Worm (Caenorhabditis elegans) whole organism, late embryonic: ENCODE results near the gene ttb-1.
A peak's percentile ranks its signal among the peaks of the same experiment; 100 is the strongest.

Experiments used
- K09A11.1 ChIP-seq: sonication (generic microtip); optimal IDR thresholded peaks from 2 replicates; lab custom pipeline; 2017; ENCODE audit warnings: antibody characterized with exemption, mild to moderate bottlenecking, missing genetic modification characterization, missing compliant biosample characterization; ENCODE audit not compliant: insufficient read depth
- T23F11.4 ChIP-seq: fragments of 200-800 bp; sonication (Bioruptor generic); optimal IDR thresholded peaks from 2 replicates; lab custom pipeline; 2018; ENCODE audit warnings: mild to moderate bottlenecking, missing genetic modification characterization, missing compliant biosample characterization
- ama-1 ChIP-seq: fragments of 150-350 bp; optimal IDR thresholded peaks from 2 replicates; lab custom pipeline; 2014
- ceh-14 ChIP-seq: sonication (generic microtip); optimal IDR thresholded peaks from 2 replicates; lab custom pipeline; 2016; ENCODE audit warnings: missing genotype, missing genetic modification characterization, missing compliant biosample characterization
- ceh-18 ChIP-seq: sonication (generic microtip); optimal IDR thresholded peaks from 2 replicates; lab custom pipeline; 2016; ENCODE audit warnings: missing genetic modification characterization, missing compliant biosample characterization
- ceh-19 ChIP-seq: fragments of 200-800 bp; sonication (Bioruptor generic); optimal IDR thresholded peaks from 2 replicates; lab custom pipeline; 2018; ENCODE audit warnings: mild to moderate bottlenecking, missing genetic modification characterization, missing compliant biosample characterization
- ceh-2 ChIP-seq: sonication (generic microtip); optimal IDR thresholded peaks from 2 replicates; lab custom pipeline; 2016; ENCODE audit warnings: missing genotype, missing genetic modification characterization, missing compliant biosample characterization
- ceh-22 ChIP-seq: sonication (generic microtip); optimal IDR thresholded peaks from 2 replicates; lab custom pipeline; 2017; ENCODE audit warnings: missing biosample characterization, missing genetic modification characterization
- ceh-30 ChIP-seq: fragments of 150-350 bp; optimal IDR thresholded peaks from 2 replicates; lab custom pipeline; 2014; ENCODE audit warnings: missing biosample characterization, missing genetic modification characterization
- ceh-31 ChIP-seq: sonication (generic microtip); optimal IDR thresholded peaks from 2 replicates; lab custom pipeline; 2016; ENCODE audit warnings: missing genetic modification characterization, missing compliant biosample characterization
- ceh-34 ChIP-seq: sonication (generic microtip); optimal IDR thresholded peaks from 2 replicates; lab custom pipeline; 2016; ENCODE audit warnings: mild to moderate bottlenecking, missing genetic modification characterization, missing compliant biosample characterization
- ceh-45 ChIP-seq: fragments of 200-800 bp; sonication (Bioruptor generic); IDR thresholded peaks from 2 replicates; pipeline ENCODE4 v1.3.6; 2022; ENCODE audit warnings: missing genetic modification reagents, missing genetic modification characterization, missing compliant biosample characterization
- ceh-9 ChIP-seq: sonication (generic microtip); optimal IDR thresholded peaks from 2 replicates; lab custom pipeline; 2016; ENCODE audit warnings: mild to moderate bottlenecking, missing genetic modification characterization, inconsistent platforms, missing compliant biosample characterization
- elt-2 ChIP-seq: sonication (generic microtip); optimal IDR thresholded peaks from 2 replicates; lab custom pipeline; 2016; ENCODE audit warnings: missing genetic modification reagents, missing genetic modification characterization, missing compliant biosample characterization
- elt-4 ChIP-seq: sonication (generic microtip); optimal IDR thresholded peaks from 2 replicates; lab custom pipeline; 2016; ENCODE audit warnings: missing genetic modification characterization, missing compliant biosample characterization
- ets-4 ChIP-seq: sonication (generic microtip); optimal IDR thresholded peaks from 2 replicates; lab custom pipeline; 2016; ENCODE audit warnings: missing genetic modification characterization, missing compliant biosample characterization
- fax-1 ChIP-seq: sonication (generic microtip); optimal IDR thresholded peaks from 2 replicates; lab custom pipeline; 2016; ENCODE audit warnings: missing genotype, missing genetic modification characterization, missing compliant biosample characterization
- fkh-6 ChIP-seq: sonication (generic microtip); optimal IDR thresholded peaks from 2 replicates; lab custom pipeline; 2016; ENCODE audit warnings: missing genetic modification characterization, missing compliant biosample characterization
- gmeb-2 ChIP-seq: sonication (generic microtip); optimal IDR thresholded peaks from 2 replicates; lab custom pipeline; 2016; ENCODE audit warnings: missing genetic modification characterization, inconsistent platforms, missing compliant biosample characterization
- hlh-13 ChIP-seq: fragments of 200-800 bp; sonication (Bioruptor generic); optimal IDR thresholded peaks from 2 replicates; lab custom pipeline; 2018; ENCODE audit warnings: mild to moderate bottlenecking, missing genetic modification characterization, missing compliant biosample characterization
- hlh-30 ChIP-seq: sonication (generic microtip); optimal IDR thresholded peaks from 2 replicates; lab custom pipeline; 2017; ENCODE audit warnings: antibody characterized with exemption, missing genetic modification characterization, missing compliant biosample characterization; ENCODE audit not compliant: insufficient read depth
- lim-6 ChIP-seq: sonication (generic microtip); optimal IDR thresholded peaks from 2 replicates; lab custom pipeline; 2016; ENCODE audit warnings: missing genetic modification characterization, missing compliant biosample characterization
- lin-11 ChIP-seq: fragments of 200-800 bp; sonication (Bioruptor generic); optimal IDR thresholded peaks from 2 replicates; lab custom pipeline; 2018; ENCODE audit warnings: mild to moderate bottlenecking, missing genetic modification characterization, missing compliant biosample characterization
- mec-3 ChIP-seq: sonication (generic microtip); optimal IDR thresholded peaks from 2 replicates; lab custom pipeline; 2016; ENCODE audit warnings: borderline replicate concordance, missing genetic modification characterization, missing compliant biosample characterization
- nfya-1 ChIP-seq: sonication (generic microtip); optimal IDR thresholded peaks from 2 replicates; lab custom pipeline; 2017; ENCODE audit warnings: missing genetic modification characterization, mild to moderate bottlenecking, missing compliant biosample characterization, antibody characterized with exemption, moderate library complexity
- nhr-11 ChIP-seq: fragments of 150-350 bp; optimal IDR thresholded peaks from 2 replicates; lab custom pipeline; 2014; ENCODE audit warnings: missing biosample characterization, missing genetic modification characterization
- nhr-232 ChIP-seq: sonication (generic microtip); optimal IDR thresholded peaks from 2 replicates; lab custom pipeline; 2016; ENCODE audit warnings: missing genetic modification characterization, missing compliant biosample characterization
- pat-9 ChIP-seq: fragments of 200-800 bp; sonication (Bioruptor generic); optimal IDR thresholded peaks from 2 replicates; lab custom pipeline; 2018; ENCODE audit warnings: mild to moderate bottlenecking, missing genetic modification characterization, moderate library complexity, missing compliant biosample characterization
- pax-1 ChIP-seq: fragments of 150-350 bp; optimal IDR thresholded peaks from 2 replicates; lab custom pipeline; 2014; ENCODE audit warnings: missing biosample characterization, missing genetic modification characterization
- pha-2 ChIP-seq: sonication (generic microtip); optimal IDR thresholded peaks from 2 replicates; lab custom pipeline; 2017; ENCODE audit warnings: mild to moderate bottlenecking, missing genetic modification characterization, missing compliant biosample characterization
- pha-4 ChIP-seq: fragments of 150-350 bp; optimal IDR thresholded peaks from 2 replicates; lab custom pipeline; 2018; ENCODE audit warnings: missing biosample characterization, missing genetic modification reagents, missing genetic modification characterization
- pqm-1 ChIP-seq: sonication (generic microtip); optimal IDR thresholded peaks from 2 replicates; lab custom pipeline; 2016; ENCODE audit warnings: missing genetic modification characterization, missing compliant biosample characterization
- pros-1 ChIP-seq: fragments of 150-350 bp; optimal IDR thresholded peaks from 2 replicates; lab custom pipeline; 2014; ENCODE audit warnings: missing biosample characterization, missing genetic modification reagents, missing genetic modification characterization
- ref-2 ChIP-seq: sonication (generic microtip); optimal IDR thresholded peaks from 2 replicates; lab custom pipeline; 2016; ENCODE audit warnings: missing genetic modification characterization, missing compliant biosample characterization
- rnt-1 ChIP-seq: sonication (generic microtip); optimal IDR thresholded peaks from 2 replicates; lab custom pipeline; 2016; ENCODE audit warnings: missing genetic modification characterization, missing compliant biosample characterization
- sdc-2 ChIP-seq: sonication (generic microtip); optimal IDR thresholded peaks from 2 replicates; lab custom pipeline; 2016; ENCODE audit warnings: missing genotype, missing genetic modification characterization, missing compliant biosample characterization
- sox-4 ChIP-seq: sonication (generic microtip); optimal IDR thresholded peaks from 2 replicates; lab custom pipeline; 2017; ENCODE audit warnings: mild to moderate bottlenecking, missing genetic modification characterization, inconsistent platforms, missing compliant biosample characterization
- syd-9 ChIP-seq: sonication (generic microtip); optimal IDR thresholded peaks from 2 replicates; lab custom pipeline; 2016; ENCODE audit warnings: mild to moderate bottlenecking, missing genetic modification characterization, moderate library complexity, missing compliant biosample characterization
- tbx-2 ChIP-seq: sonication (generic microtip); optimal IDR thresholded peaks from 2 replicates; lab custom pipeline; 2016; ENCODE audit warnings: missing genetic modification characterization, missing compliant biosample characterization
- tbx-7 ChIP-seq: sonication (generic microtip); optimal IDR thresholded peaks from 2 replicates; lab custom pipeline; 2016; ENCODE audit warnings: missing genotype, missing genetic modification characterization, missing compliant biosample characterization
- ttx-3 ChIP-seq: sonication (generic microtip); optimal IDR thresholded peaks from 2 replicates; lab custom pipeline; 2016; ENCODE audit warnings: missing genetic modification reagents, missing genetic modification characterization, missing compliant biosample characterization
- unc-3 ChIP-seq, 2 experiments: fragments of 200-800 bp in 1 of 2; sonication (Bioruptor generic) in 1 of 2; sonication (generic microtip) in 1 of 2; conservative IDR thresholded peaks in 1 of 2; optimal IDR thresholded peaks in 1 of 2; 2 replicates each; pipeline versions ENCODE4 v1.3.6 to Lab custom; 2016 to 2022; ENCODE audit warnings: missing compliant biosample characterization in 2 of 2, missing genetic modification characterization in 2 of 2, missing genetic modification reagents in 1 of 2
- unc-55 ChIP-seq: sonication (generic microtip); optimal IDR thresholded peaks from 2 replicates; lab custom pipeline; 2017; ENCODE audit warnings: missing biosample characterization, missing genetic modification reagents, missing genetic modification characterization
- unc-86 ChIP-seq: sonication (generic microtip); optimal IDR thresholded peaks from 2 replicates; lab custom pipeline; 2016; ENCODE audit warnings: missing genetic modification characterization, missing compliant biosample characterization
- ztf-16 ChIP-seq: sonication (generic microtip); optimal IDR thresholded peaks from 2 replicates; lab custom pipeline; 2017; ENCODE audit warnings: missing genetic modification characterization, missing compliant biosample characterization

The ttb-1 gene

ce11 chrV:151310-151709 is 5.3 kb upstream of the ttb-1 start, which contains the start of gene W03F9.4:
Gene W03F9.4, minus strand, starts transcription at chrV:151388.
- no peak for TF ChIP-seq ceh-31 (tag; lab: Kevin White, UChicago)
- TF ChIP-seq tbx-2 (tag; lab: Kevin White, UChicago): no peak
- TF ChIP-seq nhr-11: no peak
- TF ChIP-seq ceh-22: no peak
- no peak for TF ChIP-seq ceh-19 (GFP tag; lab: Kevin White, UChicago)
- no peak for TF ChIP-seq pat-9
- no peak for TF ChIP-seq pha-2
- no peak for TF ChIP-seq ceh-30
- TF ChIP-seq ttx-3 (tag; lab: Kevin White, UChicago): no peak
- TF ChIP-seq, all 69 proteins: peak for 0

ce11 chrV:152156-152555 is 4.5 kb upstream of the ttb-1 start:
- no peak for TF ChIP-seq ceh-14 (tag; lab: Kevin White, UChicago)
- TF ChIP-seq ama-1: no peak
- no peak for TF ChIP-seq T23F11.4 (GFP tag; lab: Kevin White, UChicago)

- TF ChIP-seq ref-2 (peak; percentile 43), pat-9 (no peak)
Observed at ce11 chrV:153867-154266, 2.8 kb upstream of the ttb-1 start.

- TF ChIP-seq ceh-45 (GFP tag; lab: Robert Waterston, UW) (no peak), sdc-2 (tag; lab: Kevin White, UChicago) (peak; percentile 61), K09A11.1 (tag; lab: Kevin White, UChicago) (no peak), gmeb-2 (tag; lab: Kevin White, UChicago) (no peak), ttx-3 (tag; lab: Kevin White, UChicago) (no peak), fkh-6 (tag; lab: Kevin White, UChicago) (peak; percentile 31), rnt-1 (tag; lab: Kevin White, UChicago) (peak; percentile 35), pqm-1 (tag; lab: Kevin White, UChicago) (no peak), elt-2 (tag; lab: Kevin White, UChicago) (no peak), ztf-16 (no peak), ets-4 (tag; lab: Kevin White, UChicago) (no peak), pros-1 (tag; lab: Kevin White, UChicago) (no peak), pat-9 (no peak), unc-3 (GFP tag; conservative IDR thresholded peaks at IDR 0.05; lab: Robert Waterston, UW) (no peak), unc-3 (tag; optimal IDR thresholded peaks at IDR 0.05; lab: Kevin White, UChicago) (no peak), unc-55 (GFP tag; lab: Kevin White, UChicago) (no peak), ceh-9 (tag; lab: Kevin White, UChicago) (no peak), fax-1 (tag; lab: Kevin White, UChicago) (peak; percentile 8), ceh-2 (tag; lab: Kevin White, UChicago) (peak; percentile 38), nhr-232 (tag; lab: Kevin White, UChicago) (no peak), lin-11 (no peak), elt-4 (no peak), tbx-7 (tag; lab: Kevin White, UChicago) (no peak), ceh-31 (tag; lab: Kevin White, UChicago) (peak; percentile 54), ama-1 (no peak), nhr-11 (no peak), ref-2 (peak; percentile 58), syd-9 (tag; lab: Kevin White, UChicago) (no peak), lim-6 (tag; lab: Kevin White, UChicago) (no peak), nfya-1 (tag; lab: Kevin White, UChicago) (peak; percentile 52), ceh-19 (GFP tag; lab: Kevin White, UChicago) (no peak), pha-4 (tag; lab: Kevin White, UChicago) (no peak), unc-86 (no peak), ceh-22 (no peak), hlh-30 (tag; lab: Kevin White, UChicago) (peak; percentile 67), tbx-2 (tag; lab: Kevin White, UChicago) (peak; percentile 56), sox-4 (tag; lab: Kevin White, UChicago) (no peak), mec-3 (tag; lab: Kevin White, UChicago) (no peak), hlh-13 (GFP tag; lab: Kevin White, UChicago) (no peak), ceh-34 (tag; lab: Kevin White, UChicago) (peak; percentile 46), pax-1 (tag; lab: Kevin White, UChicago) (no peak), ceh-18 (tag; lab: Kevin White, UChicago) (peak; percentile 27)
- TF ChIP-seq, all 69 proteins: peak for 12
Observed at ce11 chrV:155215-155614, 1.4 kb upstream of the ttb-1 start.
